Fruit fly (Drosophila melanogaster) whole organism, embryonic: ENCODE measurements around the gene CG6126.
A peak's percentile ranks its signal among the peaks of the same experiment; 100 is the strongest.

ENCODE experiments used
- ATbp ChIP-seq: fragments of 200-800 bp; sonication (Bioruptor generic); optimal IDR thresholded peaks from 2 replicates; lab custom pipeline; 2017; ENCODE audit warnings: missing biosample characterization, mild to moderate bottlenecking, missing genetic modification characterization, missing genetic modification reagents
- CG10462 ChIP-seq: fragments of 200-800 bp; sonication (Bioruptor generic); optimal IDR thresholded peaks from 2 replicates; lab custom pipeline; 2016; ENCODE audit warnings: missing biosample characterization, missing genetic modification characterization
- CG11093 ChIP-seq: fragments of 200-800 bp; sonication (Bioruptor generic); IDR thresholded peaks from 3 replicates; pipeline ENCODE4 v1.3.6; 2022; ENCODE audit warnings: missing biosample characterization, missing genetic modification characterization
- CG11247 ChIP-seq: fragments of 200-800 bp; sonication (Bioruptor generic); IDR thresholded peaks from 2 replicates; pipeline ENCODE4 v1.3.6; 2022; ENCODE audit warnings: missing biosample characterization, missing genetic modification characterization
- CG11504 ChIP-seq: fragments of 200-800 bp; sonication (Bioruptor generic); optimal IDR thresholded peaks from 3 replicates; lab custom pipeline; 2019; ENCODE audit warnings: missing biosample characterization, mild to moderate bottlenecking, missing genetic modification characterization, moderate library complexity
- CG11695 ChIP-seq: fragments of 200-800 bp; sonication (Bioruptor generic); IDR thresholded peaks from 3 replicates; pipeline ENCODE4 v1.3.6; 2022; ENCODE audit warnings: missing biosample characterization, missing genetic modification characterization
- CG11696 ChIP-seq: fragments of 200-800 bp; sonication (Bioruptor generic); IDR thresholded peaks from 2 replicates; pipeline ENCODE4 v1.3.6; 2022; ENCODE audit warnings: missing biosample characterization, missing genetic modification characterization
- CG12942 ChIP-seq: fragments of 200-800 bp; sonication (Bioruptor generic); optimal IDR thresholded peaks from 3 replicates; lab custom pipeline; 2016; ENCODE audit warnings: missing biosample characterization, missing genetic modification characterization
- CG13123 ChIP-seq: fragments of 200-800 bp; sonication (Bioruptor generic); optimal IDR thresholded peaks from 2 replicates; lab custom pipeline; 2016; ENCODE audit warnings: missing biosample characterization, missing genetic modification characterization
- CG13287 ChIP-seq: fragments of 200-800 bp; sonication (Bioruptor generic); IDR thresholded peaks from 2 replicates; pipeline ENCODE4 v1.3.6; 2022; ENCODE audit warnings: missing biosample characterization, missing genetic modification characterization; ENCODE audit not compliant: partially characterized antibody
- CG13775 ChIP-seq: fragments of 200-800 bp; sonication (Bioruptor generic); optimal IDR thresholded peaks from 3 replicates; lab custom pipeline; 2017; ENCODE audit warnings: missing biosample characterization, mild to moderate bottlenecking, missing genetic modification characterization
- CG13894 ChIP-seq: fragments of 200-800 bp; sonication (Bioruptor generic); optimal IDR thresholded peaks from 3 replicates; lab custom pipeline; 2018; ENCODE audit warnings: missing biosample characterization, mild to moderate bottlenecking, missing genetic modification characterization, moderate library complexity
- CG1603 ChIP-seq: fragments of 200-800 bp; sonication (Bioruptor generic); optimal IDR thresholded peaks from 2 replicates; lab custom pipeline; 2019; ENCODE audit warnings: missing biosample characterization, mild to moderate bottlenecking, missing genetic modification characterization, moderate library complexity
- CG2199 ChIP-seq: fragments of 200-800 bp; sonication (Bioruptor generic); IDR thresholded peaks from 3 replicates; pipeline ENCODE4 v1.3.6; 2022; ENCODE audit warnings: missing biosample characterization, missing genetic modification characterization
- CG30403 ChIP-seq: fragments of 200-800 bp; sonication (Bioruptor generic); optimal IDR thresholded peaks from 3 replicates; lab custom pipeline; 2016; ENCODE audit warnings: missing biosample characterization, missing genetic modification characterization
- CG30431 ChIP-seq: fragments of 200-800 bp; sonication (Bioruptor generic); optimal IDR thresholded peaks from 2 replicates; lab custom pipeline; 2017; ENCODE audit warnings: missing biosample characterization, missing genetic modification characterization
- CG31388 ChIP-seq: fragments of 200-800 bp; sonication (Bioruptor generic); optimal IDR thresholded peaks from 2 replicates; lab custom pipeline; 2016; ENCODE audit warnings: missing biosample characterization, missing genetic modification characterization
- CG32532 ChIP-seq: fragments of 200-800 bp; sonication (Bioruptor generic); IDR thresholded peaks from 2 replicates; pipeline ENCODE4 v1.3.6; 2022; ENCODE audit warnings: missing biosample characterization, missing genetic modification characterization
- CG7271 ChIP-seq: fragments of 200-800 bp; sonication (Bioruptor generic); optimal IDR thresholded peaks from 2 replicates; lab custom pipeline; 2018; ENCODE audit warnings: missing biosample characterization, mild to moderate bottlenecking, missing genetic modification characterization, moderate library complexity
- CG7786 ChIP-seq: fragments of 200-800 bp; sonication (Bioruptor generic); optimal IDR thresholded peaks from 2 replicates; lab custom pipeline; 2016; ENCODE audit warnings: missing biosample characterization, missing genetic modification characterization
- CG7928 ChIP-seq: fragments of 200-800 bp; sonication (Bioruptor generic); optimal IDR thresholded peaks from 2 replicates; lab custom pipeline; 2017; ENCODE audit warnings: missing biosample characterization, mild to moderate bottlenecking, missing genetic modification characterization
- CG8359 ChIP-seq: fragments of 200-800 bp; sonication (Bioruptor generic); optimal IDR thresholded peaks from 2 replicates; lab custom pipeline; 2017; ENCODE audit warnings: missing biosample characterization, mild to moderate bottlenecking, missing genetic modification characterization, borderline replicate concordance
- E2f2 ChIP-seq: fragments of 200-800 bp; sonication (Bioruptor generic); IDR thresholded peaks from 2 replicates; pipeline ENCODE4 v1.3.6; 2022; ENCODE audit warnings: missing biosample characterization, missing genetic modification characterization
- Fer3 ChIP-seq: fragments of 200-800 bp; sonication (Bioruptor generic); optimal IDR thresholded peaks from 2 replicates; lab custom pipeline; 2018; ENCODE audit warnings: missing biosample characterization, mild to moderate bottlenecking, missing genetic modification characterization, moderate library complexity
- HmgZ ChIP-seq: fragments of 200-800 bp; sonication (Bioruptor generic); optimal IDR thresholded peaks from 2 replicates; lab custom pipeline; 2018; ENCODE audit warnings: missing biosample characterization, mild to moderate bottlenecking, missing genetic modification characterization
- Max ChIP-seq: fragments of 200-800 bp; sonication (Bioruptor generic); optimal IDR thresholded peaks from 2 replicates; lab custom pipeline; 2016; ENCODE audit warnings: missing biosample characterization, mild to moderate bottlenecking, missing genetic modification characterization
- Meics ChIP-seq: fragments of 200-800 bp; sonication (Bioruptor generic); optimal IDR thresholded peaks from 2 replicates; lab custom pipeline; 2017; ENCODE audit warnings: missing biosample characterization, mild to moderate bottlenecking, missing genetic modification characterization
- Mrtf ChIP-seq: fragments of 200-800 bp; sonication (Bioruptor generic); IDR thresholded peaks from 3 replicates; pipeline ENCODE4 v1.3.6; 2022; ENCODE audit warnings: missing biosample characterization, missing genetic modification characterization
- NC2β ChIP-seq: fragments of 200-800 bp; sonication (Bioruptor generic); optimal IDR thresholded peaks from 2 replicates; lab custom pipeline; 2016; ENCODE audit warnings: missing biosample characterization, missing genetic modification characterization
- NK7.1 ChIP-seq: fragments of 200-800 bp; sonication (Bioruptor generic); optimal IDR thresholded peaks from 3 replicates; lab custom pipeline; 2016; ENCODE audit warnings: missing biosample characterization, missing genetic modification characterization
- Nf-YC ChIP-seq: fragments of 200-800 bp; optimal IDR thresholded peaks from 3 replicates; lab custom pipeline; 2019; ENCODE audit warnings: missing biosample characterization, mild to moderate bottlenecking, missing genetic modification characterization, moderate library complexity
- PHDP ChIP-seq: fragments of 200-800 bp; sonication (Bioruptor generic); optimal IDR thresholded peaks from 3 replicates; lab custom pipeline; 2018; ENCODE audit warnings: missing biosample characterization, mild to moderate bottlenecking, missing genetic modification characterization, moderate library complexity
- Ssrp ChIP-seq: fragments of 200-800 bp; sonication (Bioruptor generic); optimal IDR thresholded peaks from 2 replicates; lab custom pipeline; 2018; ENCODE audit warnings: missing biosample characterization, mild to moderate bottlenecking, missing genetic modification characterization, moderate library complexity
- Xbp1 ChIP-seq: fragments of 200-800 bp; sonication (Bioruptor generic); optimal IDR thresholded peaks from 3 replicates; lab custom pipeline; 2016; ENCODE audit warnings: missing biosample characterization, mild to moderate bottlenecking, missing genetic modification characterization
- Xrp1 ChIP-seq: fragments of 200-800 bp; sonication (Bioruptor generic); IDR thresholded peaks from 2 replicates; pipeline ENCODE4 v1.3.6; 2022; ENCODE audit warnings: missing biosample characterization, missing genetic modification characterization
- ac ChIP-seq: fragments of 200-800 bp; sonication (Bioruptor generic); optimal IDR thresholded peaks from 3 replicates; lab custom pipeline; 2017; ENCODE audit warnings: missing biosample characterization, mild to moderate bottlenecking, missing genetic modification characterization
- dan ChIP-seq: fragments of 200-800 bp; sonication (Bioruptor generic); IDR thresholded peaks from 2 replicates; pipeline ENCODE4 v1.3.6; 2022; ENCODE audit warnings: missing biosample characterization, missing genetic modification characterization
- dati ChIP-seq: fragments of 200-800 bp; sonication (Bioruptor generic); IDR thresholded peaks from 2 replicates; pipeline ENCODE4 v1.3.6; 2022; ENCODE audit warnings: missing biosample characterization, missing genetic modification characterization
- hkb ChIP-seq, 2 experiments: fragments of 200-800 bp in 1 of 2; fragments of >200 bp in 1 of 2; sonication (Bioruptor generic) in 1 of 2; IDR thresholded peaks in 1 of 2; optimal IDR thresholded peaks in 1 of 2; 2 replicates each; pipeline versions ENCODE4 v1.3.6 to Lab custom; 2017 to 2022; ENCODE audit warnings: missing biosample characterization in 1 of 2, missing genetic modification characterization in 1 of 2
- klu ChIP-seq: fragments of 200-800 bp; sonication (Bioruptor generic); IDR thresholded peaks from 2 replicates; pipeline ENCODE4 v1.3.6; 2022; ENCODE audit warnings: missing biosample characterization, missing genetic modification characterization
- lilli ChIP-seq: fragments of 200-800 bp; sonication (Bioruptor generic); optimal IDR thresholded peaks from 3 replicates; lab custom pipeline; 2016; ENCODE audit warnings: missing biosample characterization, missing genetic modification characterization
- mld ChIP-seq: fragments of 200-800 bp; sonication (Bioruptor generic); IDR thresholded peaks from 3 replicates; pipeline ENCODE4 v1.3.6; 2022; ENCODE audit warnings: missing biosample characterization, missing genetic modification characterization; ENCODE audit not compliant: partially characterized antibody
- nerfin-1 ChIP-seq: fragments of 200-800 bp; sonication (Bioruptor generic); optimal IDR thresholded peaks from 3 replicates; lab custom pipeline; 2019; ENCODE audit warnings: missing biosample characterization, mild to moderate bottlenecking, missing genetic modification characterization, moderate library complexity
- org-1 ChIP-seq: fragments of 200-800 bp; sonication (Bioruptor generic); optimal IDR thresholded peaks from 2 replicates; lab custom pipeline; 2017; ENCODE audit warnings: missing biosample characterization, missing genetic modification characterization
- slbo ChIP-seq: fragments of 200-800 bp; sonication (Bioruptor generic); IDR thresholded peaks from 2 replicates; pipeline ENCODE4 v1.3.6; 2022; ENCODE audit warnings: missing biosample characterization, missing genetic modification characterization
- ssp ChIP-seq: fragments of 200-800 bp; sonication (Bioruptor generic); IDR thresholded peaks from 2 replicates; pipeline ENCODE4 v1.3.6; 2022; ENCODE audit warnings: missing biosample characterization, missing genetic modification characterization
- stc ChIP-seq: fragments of 200-800 bp; sonication (Bioruptor generic); IDR thresholded peaks from 2 replicates; pipeline ENCODE4 v1.3.6; 2022; ENCODE audit warnings: missing biosample characterization, missing genetic modification characterization
- trem ChIP-seq: fragments of 200-800 bp; optimal IDR thresholded peaks from 3 replicates; lab custom pipeline; 2019; ENCODE audit warnings: missing biosample characterization, mild to moderate bottlenecking, missing genetic modification characterization, moderate library complexity
- trh ChIP-seq: fragments of 200-800 bp; sonication (Bioruptor generic); optimal IDR thresholded peaks from 2 replicates; lab custom pipeline; 2016; ENCODE audit warnings: missing biosample characterization, missing genetic modification characterization

CG6126 gene

dm6 chr3R:16236713-16237641 lies 34.1 kb upstream of the CG6126 start (continued):
- TF ChIP-seq CG13123 (GFP tag; lab: Kevin White, UChicago) (peak; percentile 95), CG32532 (no peak), CG30431 (GFP tag; lab: Kevin White, UChicago) (peak; percentile 92), Xbp1 (GFP tag; lab: Kevin White, UChicago) (peak; percentile 98), Xrp1 (GFP tag; lab: Robert Waterston, UW) (no peak), CG11696 (GFP tag; lab: Robert Waterston, UW) (no peak), CG11695 (GFP tag; lab: Robert Waterston, UW) (no peak), lilli (peak; percentile 94), org-1 (peak; percentile 95), dan (GFP tag; lab: Robert Waterston, UW) (no peak), slbo (GFP tag; lab: Robert Waterston, UW) (no peak), dati (GFP tag; lab: Robert Waterston, UW) (no peak), Mrtf (GFP tag; lab: Robert Waterston, UW) (no peak), CG10462 (GFP tag; lab: Kevin White, UChicago) (peak; percentile 89), trem (peak; percentile 95), CG30403 (peak; percentile 98), CG11504 (tag; lab: Kevin White, UChicago) (peak; percentile 98), NC2β (GFP tag; lab: Kevin White, UChicago) (peak; percentile 73), CG13775 (GFP tag; lab: Kevin White, UChicago) (peak; percentile 96), Fer3 (tag; lab: Kevin White, UChicago) (peak; percentile 99), hkb (optimal IDR thresholded peaks at IDR 0.05; lab: Kevin White, UChicago) (no peak), hkb (GFP tag; IDR thresholded peaks at IDR 0.05; lab: Robert Waterston, UW) (no peak), Nf-YC (peak; percentile 92), CG11093 (GFP tag; lab: Robert Waterston, UW) (peak; percentile 96), HmgZ (peak; percentile 94), CG7271 (tag; lab: Kevin White, UChicago) (peak; percentile 95), CG11247 (GFP tag; lab: Robert Waterston, UW) (no peak), CG7928 (GFP tag; lab: Kevin White, UChicago) (peak; percentile 73), ATbp (GFP tag; lab: Kevin White, UChicago) (peak; percentile 98), Ssrp (tag; lab: Kevin White, UChicago) (peak; percentile 98), CG7786 (GFP tag; lab: Kevin White, UChicago) (peak; percentile 74), trh (GFP tag; lab: Kevin White, UChicago) (peak; percentile 94), nerfin-1 (tag; lab: Kevin White, UChicago) (peak; percentile 96), klu (GFP tag; lab: Robert Waterston, UW) (no peak), stc (GFP tag; lab: Robert Waterston, UW) (no peak), Max (GFP tag; lab: Kevin White, UChicago) (peak; percentile 83), CG8359 (GFP tag; lab: Kevin White, UChicago) (peak; percentile 91), NK7.1 (GFP tag; lab: Kevin White, UChicago) (peak; percentile 41), mld (GFP tag; lab: Robert Waterston, UW) (no peak), CG2199 (GFP tag; lab: Robert Waterston, UW) (no peak), CG13287 (GFP tag; lab: Robert Waterston, UW) (no peak), PHDP (peak; percentile 99), ssp (GFP tag; lab: Robert Waterston, UW) (no peak), CG12942 (GFP tag; lab: Kevin White, UChicago) (peak; percentile 95), ac (GFP tag; lab: Kevin White, UChicago) (peak; percentile 58), CG31388 (GFP tag; lab: Kevin White, UChicago) (peak; percentile 90), Meics (GFP tag; lab: Kevin White, UChicago) (peak; percentile 97), CG13894 (tag; lab: Kevin White, UChicago) (peak; percentile 95), E2f2 (GFP tag; lab: Robert Waterston, UW) (no peak), CG1603 (tag; lab: Kevin White, UChicago) (peak; percentile 72)
